Worm (Caenorhabditis elegans) whole organism, L2 larva: Measurements from ENCODE around the gene poml-1.

Source experiments
- ZK546.5 ChIP-seq: sonication (generic microtip); optimal IDR thresholded peaks from 2 replicates; lab custom pipeline; 2017; ENCODE audit warnings: missing biosample characterization, missing genetic modification characterization
- blmp-1 ChIP-seq: sonication (generic microtip); optimal IDR thresholded peaks from 2 replicates; lab custom pipeline; 2017; ENCODE audit warnings: missing genetic modification characterization, mild to moderate bottlenecking, missing compliant biosample characterization, antibody characterized with exemption, moderate library complexity; ENCODE audit not compliant: insufficient read depth
- ceh-82 ChIP-seq: fragments of 150-350 bp; optimal IDR thresholded peaks from 2 replicates; lab custom pipeline; 2014; ENCODE audit warnings: missing biosample characterization, missing genetic modification characterization
- elt-1 ChIP-seq: fragments of 150-350 bp; optimal IDR thresholded peaks from 2 replicates; lab custom pipeline; 2014; ENCODE audit warnings: missing biosample characterization, missing genetic modification characterization
- lin-13 ChIP-seq: fragments of 150-350 bp; optimal IDR thresholded peaks from 2 replicates; lab custom pipeline; 2014; ENCODE audit warnings: missing biosample characterization, missing genetic modification reagents, missing genetic modification characterization
- lin-39 ChIP-seq: fragments of 150-350 bp; optimal IDR thresholded peaks from 2 replicates; lab custom pipeline; 2014; ENCODE audit warnings: missing biosample characterization, missing genetic modification reagents, missing genetic modification characterization
- lsy-2 ChIP-seq, 2 experiments: fragments of 150-350 bp in 1 of 2; sonication (generic microtip) in 1 of 2; optimal IDR thresholded peaks; 2 replicates each; lab custom pipeline; 2014 to 2017; ENCODE audit warnings: missing biosample characterization in 2 of 2, missing genetic modification characterization in 2 of 2
- nhr-12 ChIP-seq: fragments of 150-350 bp; optimal IDR thresholded peaks from 2 replicates; lab custom pipeline; 2014; ENCODE audit warnings: missing biosample characterization, missing genetic modification characterization
- nhr-23 ChIP-seq: fragments of 150-350 bp; optimal IDR thresholded peaks from 2 replicates; lab custom pipeline; 2014; ENCODE audit warnings: missing biosample characterization, missing genetic modification reagents, missing genetic modification characterization
- skn-1 ChIP-seq: sonication (generic microtip); optimal IDR thresholded peaks from 2 replicates; lab custom pipeline; 2017; ENCODE audit warnings: missing biosample characterization, missing genetic modification characterization
- sma-3 ChIP-seq: sonication (generic microtip); optimal IDR thresholded peaks from 2 replicates; lab custom pipeline; 2016; ENCODE audit warnings: missing genetic modification reagents, missing genetic modification characterization, missing compliant biosample characterization
- snpc-4 ChIP-seq: fragments of 150-350 bp; optimal IDR thresholded peaks from 2 replicates; lab custom pipeline; 2014; ENCODE audit warnings: missing biosample characterization, missing genetic modification characterization
- unc-39 ChIP-seq: fragments of 150-350 bp; optimal IDR thresholded peaks from 2 replicates; lab custom pipeline; 2014; ENCODE audit warnings: missing biosample characterization, missing genetic modification characterization
- ztf-1 ChIP-seq: fragments of 200-800 bp; sonication (Bioruptor generic); conservative IDR thresholded peaks from 2 replicates; pipeline ENCODE4 v1.3.6; 2022; ENCODE audit warnings: missing genetic modification characterization, missing compliant biosample characterization

DNA sequence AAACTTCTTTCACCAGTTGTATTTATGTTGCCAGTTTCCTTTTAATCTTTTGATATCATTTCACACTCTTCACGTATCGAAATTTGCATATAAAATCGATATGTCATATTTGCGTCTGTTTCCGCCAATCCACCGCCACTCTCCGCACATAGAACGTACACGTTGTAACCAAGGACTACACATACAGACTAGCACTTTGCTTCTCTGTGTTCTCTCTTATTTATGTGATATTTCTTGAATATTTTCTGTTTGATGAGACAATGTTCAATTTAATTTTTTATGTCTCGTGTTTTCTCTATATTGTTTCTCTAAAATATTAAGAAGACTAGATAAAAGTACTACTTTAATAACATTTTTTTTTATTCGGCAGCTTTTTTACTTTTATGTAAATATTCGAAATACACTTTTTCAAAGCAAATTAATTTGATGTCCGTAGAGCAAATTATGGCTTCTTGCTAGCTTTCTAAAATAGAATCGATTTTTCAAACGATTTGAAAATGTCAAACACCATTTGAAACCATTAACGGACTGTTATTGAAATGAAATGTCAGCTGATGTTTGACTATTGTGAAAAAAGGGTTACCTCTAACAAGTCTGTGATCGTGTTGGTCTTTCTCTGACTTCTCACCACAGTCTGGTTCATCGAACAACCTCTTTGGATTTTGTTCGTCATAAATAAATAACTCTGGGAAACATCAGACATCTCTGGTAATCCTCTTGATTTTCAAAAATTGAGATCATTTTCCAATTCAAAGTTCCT, 30.3 kb upstream of the poml-1 start:
- no peak for TF ChIP-seq ceh-82
- TF ChIP-seq nhr-12 (tag; lab: Kevin White, UChicago) = no peak
- TF ChIP-seq lin-13 = no peak
- TF ChIP-seq ZK546.5 (tag; lab: Kevin White, UChicago) = no peak
- TF ChIP-seq ztf-1 (GFP tag; lab: Robert Waterston, UW) = no peak
- no peak for TF ChIP-seq nhr-23 (tag; lab: Kevin White, UChicago)
- no peak for TF ChIP-seq snpc-4
- no peak for TF ChIP-seq elt-1
- TF ChIP-seq skn-1 = no peak
- TF ChIP-seq lsy-2 (tag; optimal IDR thresholded peaks at IDR 0.05; lab: Kevin White, UChicago) = no peak
- no peak for TF ChIP-seq sma-3 (GFP tag; lab: Kevin White, UChicago)
- TF ChIP-seq blmp-1 (tag; lab: Kevin White, UChicago) = no peak
- no peak for TF ChIP-seq lin-39
- no peak for TF ChIP-seq unc-39
